Worm (Caenorhabditis elegans) whole organism, mixed stage, embryonic: ENCODE results near the gene T06C10.3.
A peak's percentile ranks its signal among the peaks of the same experiment; 100 is the strongest.

ENCODE experiments used
- blmp-1 ChIP-seq: fragments of 150-350 bp; optimal IDR thresholded peaks from 2 replicates; lab custom pipeline; 2014; ENCODE audit warnings: missing biosample characterization, missing genetic modification characterization
- ceh-39 ChIP-seq: fragments of 150-350 bp; optimal IDR thresholded peaks from 2 replicates; lab custom pipeline; 2014; ENCODE audit warnings: missing biosample characterization, missing genetic modification characterization
- ceh-83 ChIP-seq: fragments of 200-800 bp; sonication (Bioruptor generic); optimal IDR thresholded peaks from 2 replicates; lab custom pipeline; 2018; ENCODE audit warnings: mild to moderate bottlenecking, missing genetic modification characterization, missing compliant biosample characterization
- flh-1 ChIP-seq: fragments of 200-800 bp; sonication (Bioruptor generic); optimal IDR thresholded peaks from 2 replicates; lab custom pipeline; 2018; ENCODE audit warnings: mild to moderate bottlenecking, missing genetic modification characterization, moderate library complexity, missing compliant biosample characterization
- lin-13 ChIP-seq: fragments of 150-350 bp; optimal IDR thresholded peaks from 2 replicates; lab custom pipeline; 2014; ENCODE audit warnings: missing biosample characterization, missing genetic modification characterization

DNA sequence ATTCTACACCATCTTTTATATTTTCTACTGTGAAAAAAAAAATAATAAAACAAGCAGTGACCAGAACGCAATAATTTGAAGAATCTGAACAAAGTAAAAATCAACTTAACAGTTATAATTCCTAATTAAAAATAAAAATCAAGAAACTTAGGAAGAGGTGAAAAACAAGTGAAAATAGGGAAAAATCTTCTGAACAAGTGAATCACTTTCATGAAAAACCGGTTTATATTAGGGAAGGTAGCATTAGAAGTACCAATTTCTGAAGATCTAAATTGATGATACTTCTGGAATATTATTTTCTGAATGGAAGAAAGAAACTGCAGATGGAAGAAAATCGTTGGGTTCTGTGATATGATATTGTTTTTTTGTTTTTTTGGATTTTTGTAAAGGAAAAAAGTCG is 34.1 kb upstream of the T06C10.3 start:
- no peak for TF ChIP-seq flh-1 (GFP tag; lab: Kevin White, UChicago)
- no peak for TF ChIP-seq ceh-83 (GFP tag; lab: Kevin White, UChicago)
- peak; percentile 6 for TF ChIP-seq blmp-1
- no peak for TF ChIP-seq lin-13 (tag; lab: Kevin White, UChicago)
- TF ChIP-seq ceh-39 (tag; lab: Kevin White, UChicago), result no peak
